Worm (Caenorhabditis elegans): Measurements from ENCODE around the gene ghi-1.

DNA sequence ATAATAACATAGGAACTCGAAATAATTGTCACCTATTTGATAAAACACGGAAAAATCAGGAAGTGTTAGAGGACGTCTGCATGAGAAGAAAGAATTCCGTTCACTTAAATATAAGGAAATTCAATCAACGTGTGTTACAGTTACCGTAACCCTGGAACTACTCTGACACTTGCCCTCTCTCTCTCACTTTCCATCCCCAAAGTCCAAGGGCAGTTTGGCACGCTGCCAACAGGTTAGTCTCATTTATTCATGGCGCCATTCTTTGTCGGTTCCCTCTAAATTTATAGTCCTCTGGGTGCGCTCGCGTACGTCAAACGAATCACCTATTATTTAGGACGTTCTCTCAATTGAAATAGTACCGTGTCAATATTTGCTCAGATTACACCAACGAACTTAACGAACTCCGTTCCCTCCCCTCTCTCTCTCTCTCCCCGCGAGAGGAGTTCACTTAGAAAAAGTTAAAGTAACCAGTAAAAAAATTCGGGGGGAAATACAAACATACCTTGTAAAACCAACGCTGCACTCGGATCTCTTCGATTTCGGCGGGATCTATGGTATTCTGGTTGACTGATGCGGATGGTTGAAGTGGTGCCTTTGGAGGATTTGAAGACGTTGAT, 25.8 kb upstream of the ghi-1 start:
- no peak for TF ChIP-seq aly-1 (tag; optimal IDR thresholded peaks at IDR 0.05)
- no peak for TF ChIP-seq tbx-37 (GFP tag; conservative IDR thresholded peaks at IDR 0.05)
- TF ChIP-seq ets-7 (tag; optimal IDR thresholded peaks at IDR 0.05): no peak
- TF ChIP-seq B0310.2 (tag; optimal IDR thresholded peaks at IDR 0.05): no peak
- no peak for TF ChIP-seq ama-1 (optimal IDR thresholded peaks at IDR 0.05)
- no peak for TF ChIP-seq sea-1 (GFP tag; conservative IDR thresholded peaks at IDR 0.05)
- no peak for TF ChIP-seq ceh-13 (GFP tag; optimal IDR thresholded peaks at IDR 0.05)

Measured in whole organism, early embryonic.